Fruit fly (Drosophila melanogaster): ENCODE measurements around the gene CG15599.
A peak's percentile ranks its signal among the peaks of the same experiment; 100 is the strongest.

CG15599 gene

DNA sequence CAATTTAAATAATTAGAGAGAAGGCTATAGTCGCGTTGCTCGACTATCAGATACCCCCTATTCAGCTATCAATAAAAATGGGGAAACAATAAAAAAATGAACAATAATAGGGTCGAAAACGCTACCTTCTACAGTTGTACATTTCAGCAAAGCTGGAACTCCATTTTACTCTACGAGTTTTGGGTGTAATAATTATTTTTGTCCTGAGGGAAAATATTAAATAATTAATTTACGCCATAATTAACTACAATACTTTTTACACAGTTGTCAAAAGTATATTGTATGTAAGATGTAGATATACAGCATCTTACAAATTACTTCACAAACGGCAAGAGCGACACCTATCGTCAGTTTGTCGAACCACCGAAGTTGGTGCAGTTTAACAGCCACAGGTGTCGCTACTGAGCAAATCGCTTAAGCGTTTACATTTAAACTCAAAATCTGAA lies 35.3 kb downstream of the CG15599 start (continued):
- TF ChIP-seq CG8119 (GFP tag; IDR thresholded peaks at IDR 0.05): no peak
- peak; percentile 45 for TF ChIP-seq cyc (GFP tag; optimal IDR thresholded peaks at IDR 0.05)
- TF ChIP-seq esn (GFP tag; optimal IDR thresholded peaks at IDR 0.05): peak; percentile 38
- TF ChIP-seq ss (GFP tag; optimal IDR thresholded peaks at IDR 0.05): no peak
- TF ChIP-seq CG34406 (GFP tag; optimal IDR thresholded peaks at IDR 0.05): no peak
- TF ChIP-seq CG3032 (tag; optimal IDR thresholded peaks at IDR 0.05): no peak
- no peak for TF ChIP-seq CG10669 (GFP tag; optimal IDR thresholded peaks at IDR 0.05)
- peak; percentile 13 for TF ChIP-seq Met (GFP tag; optimal IDR thresholded peaks at IDR 0.05)
- no peak for TF ChIP-seq net (GFP tag; optimal IDR thresholded peaks at IDR 0.05)
- peak; percentile 0 for TF ChIP-seq topi (GFP tag; optimal IDR thresholded peaks at IDR 0.05)
- TF ChIP-seq fd85E (GFP tag; optimal IDR thresholded peaks at IDR 0.05): no peak
- no peak for TF ChIP-seq CG6163 (GFP tag; IDR thresholded peaks at IDR 0.05)
- TF ChIP-seq lz (GFP tag; optimal IDR thresholded peaks at IDR 0.05): peak; percentile 19
- TF ChIP-seq Sox14 (GFP tag; optimal IDR thresholded peaks at IDR 0.05): no peak
- no peak for TF ChIP-seq eg (GFP tag; IDR thresholded peaks at IDR 0.05)

dm6 chrX:15651559-15651958 lies 37.1 kb downstream of the CG15599 start:
- TF ChIP-seq CG8319 (GFP tag; optimal IDR thresholded peaks at IDR 0.05) (no peak), CG6276 (GFP tag; optimal IDR thresholded peaks at IDR 0.05) (peak; percentile 60), ss (GFP tag; optimal IDR thresholded peaks at IDR 0.05) (peak in 1 of 2 experiments; percentile 53)

DNA sequence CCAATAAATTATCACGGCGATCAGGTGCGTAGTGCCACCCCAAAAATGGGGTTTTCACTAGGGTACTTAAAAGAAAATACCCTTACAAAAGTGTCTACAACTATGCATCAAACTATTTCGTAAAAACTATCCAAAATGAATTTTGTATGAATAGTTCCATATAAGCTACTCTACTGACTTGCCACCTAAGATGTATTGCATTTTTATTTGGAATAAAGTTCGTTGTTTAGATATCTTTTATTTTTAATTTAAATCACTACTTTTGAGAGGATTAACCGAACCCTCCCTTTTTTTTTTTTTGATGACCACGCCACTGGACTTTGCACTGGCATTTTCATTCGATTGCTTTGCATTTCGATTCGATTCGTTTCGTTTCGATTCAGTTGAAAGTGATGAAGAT lies 39.1 kb downstream of the CG15599 start:
- TF ChIP-seq svp (GFP tag): peak; percentile 54
- TF ChIP-seq Eip93F (GFP tag; optimal IDR thresholded peaks at IDR 0.05): no peak
- TF ChIP-seq Eip78C (GFP tag): peak; percentile 70

- no peak for TF ChIP-seq CG7368 (GFP tag; optimal IDR thresholded peaks at IDR 0.05)
- TF ChIP-seq Hr38 (GFP tag; optimal IDR thresholded peaks at IDR 0.05): no peak
Measured at dm6 chrX:15648180-15648579, 40.5 kb downstream of the CG15599 start.

dm6 chrX:15646792-15647191 lies 41.9 kb downstream of the CG15599 start:
- TF ChIP-seq vri (GFP tag; optimal IDR thresholded peaks at IDR 0.05) (no peak), fd85E (GFP tag; optimal IDR thresholded peaks at IDR 0.05) (no peak), CG15336 (GFP tag; IDR thresholded peaks at IDR 0.05) (no peak), esn (GFP tag; optimal IDR thresholded peaks at IDR 0.05) (no peak), CG3032 (tag; optimal IDR thresholded peaks at IDR 0.05) (no peak), fkh (GFP tag; optimal IDR thresholded peaks at IDR 0.05) (no peak)

- TF ChIP-seq OdsH (GFP tag; optimal IDR thresholded peaks at IDR 0.05): no peak
- no peak for TF ChIP-seq svp (GFP tag)
- no peak for TF ChIP-seq Eip75B (GFP tag; optimal IDR thresholded peaks at IDR 0.05)
- no peak for TF ChIP-seq Hr38 (GFP tag; optimal IDR thresholded peaks at IDR 0.05)
- no peak for TF ChIP-seq Eip93F (GFP tag; optimal IDR thresholded peaks at IDR 0.05)
- TF ChIP-seq fd59A (GFP tag; optimal IDR thresholded peaks at IDR 0.05): no peak
- TF ChIP-seq CG4318 (GFP tag; optimal IDR thresholded peaks at IDR 0.05): no peak
- TF ChIP-seq CG32006 (GFP tag; optimal IDR thresholded peaks at IDR 0.05): no peak
- no peak for TF ChIP-seq Sox15 (GFP tag; optimal IDR thresholded peaks at IDR 0.05)
- no peak for TF ChIP-seq CG6808 (GFP tag; optimal IDR thresholded peaks at IDR 0.05)
- TF ChIP-seq achi (GFP tag; optimal IDR thresholded peaks at IDR 0.05): no peak
- no peak for TF ChIP-seq CG10631 (GFP tag; optimal IDR thresholded peaks at IDR 0.05)
- no peak for TF ChIP-seq CG1621 (tag; optimal IDR thresholded peaks at IDR 0.05)
- TF ChIP-seq fkh (GFP tag; optimal IDR thresholded peaks at IDR 0.05): no peak
- no peak for TF ChIP-seq eg (GFP tag; IDR thresholded peaks at IDR 0.05)
- no peak for TF ChIP-seq CG8632 (GFP tag; optimal IDR thresholded peaks at IDR 0.05)
Measured at dm6 chrX:15643922-15644321, 44.7 kb downstream of the CG15599 start, which contains the start of gene CG8117. Gene CG8117, plus strand, starts transcription at chrX:15644222.

Measured in whole organism, prepupa.